Worm (Caenorhabditis elegans): ENCODE data around the gene Y57G7A.3.

The Y57G7A.3 gene

DNA sequence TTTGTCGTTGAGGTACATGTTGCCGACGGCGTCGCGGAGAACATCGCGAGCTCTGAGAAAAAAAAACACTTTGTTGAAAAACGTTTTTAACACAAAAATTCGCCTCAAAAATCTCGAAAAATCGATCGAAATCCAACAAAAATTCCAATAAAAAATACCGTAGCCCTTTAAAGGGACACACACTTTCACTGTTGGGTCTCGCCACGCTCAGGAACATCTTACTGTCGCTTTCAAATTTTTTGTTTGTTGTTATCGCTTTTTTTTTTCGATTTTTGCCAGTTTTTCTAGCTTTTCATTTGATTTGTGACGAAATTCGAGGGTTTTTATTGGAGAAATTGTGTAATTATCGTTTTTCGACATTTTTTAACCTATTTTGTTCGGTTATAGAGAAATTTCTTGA, 21.0 kb downstream of the Y57G7A.3 start:
- no peak for TF ChIP-seq ztf-26 (tag; optimal IDR thresholded peaks at IDR 0.05)
- no peak for TF ChIP-seq bed-2 (GFP tag; IDR thresholded peaks at IDR 0.05)
- peak; percentile 61 for TF ChIP-seq snpc-3.4 (tag; optimal IDR thresholded peaks at IDR 0.05)
- no peak for TF ChIP-seq nfyb-1 (GFP tag; IDR thresholded peaks at IDR 0.05)
- TF ChIP-seq ztf-22 (GFP tag; optimal IDR thresholded peaks at IDR 0.05): no peak
- no peak for TF ChIP-seq unc-130 (GFP tag; optimal IDR thresholded peaks at IDR 0.05)
- peak; percentile 73 for TF ChIP-seq madf-8 (GFP tag; conservative IDR thresholded peaks at IDR 0.05)
- peak; percentile 61; the same call in 1 of the 2 replicates for TF ChIP-seq ceh-91 (GFP tag; IDR thresholded peaks at IDR 0.05)
- TF ChIP-seq xnd-1 (tag; optimal IDR thresholded peaks at IDR 0.05): peak; percentile 96
- no peak for TF ChIP-seq ceh-58 (GFP tag; IDR thresholded peaks at IDR 0.05)
- TF ChIP-seq die-1 (tag; optimal IDR thresholded peaks at IDR 0.05): no peak
- peak; percentile 80 for TF ChIP-seq lin-54 (GFP tag; optimal IDR thresholded peaks at IDR 0.05)
- no peak for TF ChIP-seq K12H6.12 (tag; optimal IDR thresholded peaks at IDR 0.05)
- TF ChIP-seq him-1 (tag; optimal IDR thresholded peaks at IDR 0.05): peak; percentile 20
- no peak for TF ChIP-seq ccch-3 (GFP tag; optimal IDR thresholded peaks at IDR 0.05)
- no peak for TF ChIP-seq ztf-3 (GFP tag; optimal IDR thresholded peaks at IDR 0.05)
- no peak for TF ChIP-seq madf-3 (GFP tag; IDR thresholded peaks at IDR 0.05)
- 0 out of 2 replicates have a peak, but pooled peaks have one; percentile 34 for TF ChIP-seq ekl-4 (GFP tag; IDR thresholded peaks at IDR 0.05)
- TF ChIP-seq D2030.7 (GFP tag; IDR thresholded peaks at IDR 0.05): peak; percentile 72
- no peak for TF ChIP-seq B0261.1 (tag; optimal IDR thresholded peaks at IDR 0.05)
- TF ChIP-seq rec-8 (tag; optimal IDR thresholded peaks at IDR 0.05): no peak
- TF ChIP-seq madf-6 (GFP tag; IDR thresholded peaks at IDR 0.05): peak; percentile 94
- no peak for TF ChIP-seq nhr-120 (GFP tag; IDR thresholded peaks at IDR 0.05)
- no peak for TF ChIP-seq K11D2.4 (GFP tag; IDR thresholded peaks at IDR 0.05)
- TF ChIP-seq sdz-38 (tag; optimal IDR thresholded peaks at IDR 0.05): no peak
- no peak for TF ChIP-seq snpc-4 (GFP tag; optimal IDR thresholded peaks at IDR 0.05)
- no peak for TF ChIP-seq snpc-4 (tag; optimal IDR thresholded peaks at IDR 0.05)
- no peak for TF ChIP-seq nhr-179 (tag; optimal IDR thresholded peaks at IDR 0.05)
- TF ChIP-seq tbp1 (GFP tag; optimal IDR thresholded peaks at IDR 0.05): peak; percentile 9
- no peak for TF ChIP-seq F37B4.10 (GFP tag; IDR thresholded peaks at IDR 0.05)
- TF ChIP-seq pbrm-1 (GFP tag; IDR thresholded peaks at IDR 0.05): no peak
- 0 out of 2 replicates have a peak, but pooled peaks have one; percentile 9 for TF ChIP-seq hmg-1.2 (GFP tag; IDR thresholded peaks at IDR 0.05)
- no peak for TF ChIP-seq nfya-1 (tag; optimal IDR thresholded peaks at IDR 0.05; ENCODE audit: borderline replicate concordance, insufficient read depth)
- TF ChIP-seq lag-1 (GFP tag; IDR thresholded peaks at IDR 0.05): no peak
- no peak for TF ChIP-seq egl-18 (GFP tag; IDR thresholded peaks at IDR 0.05)
- TF ChIP-seq F49E8.2 (tag; optimal IDR thresholded peaks at IDR 0.05; ENCODE audit: insufficient read depth): peak; percentile 56
- TF ChIP-seq mcd-1 (GFP tag; IDR thresholded peaks at IDR 0.05): peak; percentile 45; the same call in 1 of the 2 replicates
- TF ChIP-seq gei-17 (GFP tag; optimal IDR thresholded peaks at IDR 0.05): no peak
- TF ChIP-seq pha-4 (tag; optimal IDR thresholded peaks at IDR 0.05): no peak
- no peak for TF ChIP-seq hlh-12 (tag; optimal IDR thresholded peaks at IDR 0.05)
- TF ChIP-seq mel-28 (tag; optimal IDR thresholded peaks at IDR 0.05; ENCODE audit: borderline replicate concordance): no peak
- TF ChIP-seq lsl-1 (GFP tag; optimal IDR thresholded peaks at IDR 0.05): peak; percentile 96
- TF ChIP-seq madf-10 (tag; optimal IDR thresholded peaks at IDR 0.05): no peak
- no peak for TF ChIP-seq F23B12.7 (tag; optimal IDR thresholded peaks at IDR 0.05; ENCODE audit: insufficient read depth)
- TF ChIP-seq F33H1.4 (GFP tag; IDR thresholded peaks at IDR 0.05): peak; percentile 94
- TF ChIP-seq efl-1 (GFP tag; optimal IDR thresholded peaks at IDR 0.05): peak; percentile 35
- peak; percentile 5 for TF ChIP-seq snpc-1.3 (tag; optimal IDR thresholded peaks at IDR 0.05; ENCODE audit: insufficient read depth)
- TF ChIP-seq aptf-3 (GFP tag; IDR thresholded peaks at IDR 0.05): no peak
- TF ChIP-seq dpl-1 (GFP tag; optimal IDR thresholded peaks at IDR 0.05): no peak
